Worm (Caenorhabditis elegans) whole organism, L4 larva: ENCODE results near the gene B0244.7.

ENCODE experiments used
- D1046.2 ChIP-seq: fragments of 200-800 bp; sonication (Bioruptor generic); IDR thresholded peaks from 2 replicates; pipeline ENCODE4 v1.3.6; 2022; ENCODE audit warnings: missing genetic modification characterization, missing compliant biosample characterization
- F26F4.8 ChIP-seq: fragments of 200-800 bp; sonication (Bioruptor generic); conservative IDR thresholded peaks from 2 replicates; pipeline ENCODE4 v1.3.6; 2022; ENCODE audit warnings: missing genetic modification characterization, missing compliant biosample characterization
- F49E8.2 ChIP-seq: sonication (generic microtip); optimal IDR thresholded peaks from 2 replicates; lab custom pipeline; 2016; ENCODE audit warnings: missing compliant biosample characterization, mild to moderate bottlenecking, missing genetic modification characterization, borderline replicate concordance
- T20F7.1 ChIP-seq: fragments of 200-800 bp; sonication (Bioruptor generic); optimal IDR thresholded peaks from 2 replicates; lab custom pipeline; 2018; ENCODE audit warnings: mild to moderate bottlenecking, missing genetic modification characterization, missing compliant biosample characterization
- T26A8.4 ChIP-seq: fragments of 200-800 bp; sonication (Bioruptor generic); IDR thresholded peaks from 2 replicates; pipeline ENCODE4 v1.3.6; 2022; ENCODE audit warnings: missing genetic modification characterization, missing compliant biosample characterization
- Y5F2A.4 ChIP-seq: fragments of 200-800 bp; sonication (Bioruptor generic); optimal IDR thresholded peaks from 2 replicates; lab custom pipeline; 2018; ENCODE audit warnings: mild to moderate bottlenecking, missing genetic modification characterization, missing compliant biosample characterization
- ZK337.2 ChIP-seq: fragments of 200-800 bp; sonication (Bioruptor generic); IDR thresholded peaks from 2 replicates; pipeline ENCODE4 v1.3.6; 2022; ENCODE audit warnings: missing genetic modification reagents, missing genetic modification characterization, missing compliant biosample characterization
- ama-1 ChIP-seq: fragments of 150-350 bp; optimal IDR thresholded peaks from 2 replicates; lab custom pipeline; 2014; ENCODE audit warnings: inconsistent platforms, mixed read lengths
- arid-1 ChIP-seq: fragments of 200-800 bp; sonication (Bioruptor generic); conservative IDR thresholded peaks from 2 replicates; pipeline ENCODE4 v1.3.6; 2022; ENCODE audit warnings: missing genetic modification reagents, missing genetic modification characterization, missing compliant biosample characterization
- attf-4 ChIP-seq: sonication (generic microtip); optimal IDR thresholded peaks from 3 replicates; lab custom pipeline; 2017; ENCODE audit warnings: missing biosample characterization, missing genetic modification characterization
- ceh-20 ChIP-seq: fragments of 200-800 bp; sonication (Bioruptor generic); IDR thresholded peaks from 2 replicates; pipeline ENCODE4 v1.3.6; 2022; ENCODE audit warnings: missing genetic modification reagents, missing genetic modification characterization, missing compliant biosample characterization
- ceh-28 ChIP-seq: fragments of 150-350 bp; optimal IDR thresholded peaks from 2 replicates; lab custom pipeline; 2014; ENCODE audit warnings: missing biosample characterization, missing genetic modification reagents, missing genetic modification characterization
- ces-1 ChIP-seq: fragments of 150-350 bp; sonication (generic microtip); optimal IDR thresholded peaks from 4 replicates; lab custom pipeline; 2014; ENCODE audit warnings: missing biosample characterization, missing genetic modification reagents, missing genetic modification characterization
- cey-2 ChIP-seq: sonication (generic microtip); optimal IDR thresholded peaks from 3 replicates; lab custom pipeline; 2017; ENCODE audit warnings: missing genetic modification characterization, mild to moderate bottlenecking, missing compliant biosample characterization, antibody characterized with exemption, borderline replicate concordance; ENCODE audit not compliant: insufficient read depth
- daf-12 ChIP-seq: fragments of 150-350 bp; optimal IDR thresholded peaks from 2 replicates; lab custom pipeline; 2014; ENCODE audit warnings: missing biosample characterization, missing genetic modification reagents, missing genetic modification characterization
- daf-8 ChIP-seq: fragments of 200-800 bp; sonication (Bioruptor generic); IDR thresholded peaks from 2 replicates; pipeline ENCODE4 v1.3.6; 2022; ENCODE audit warnings: missing genetic modification characterization, missing compliant biosample characterization
- egl-27 ChIP-seq: sonication (generic microtip); optimal IDR thresholded peaks from 3 replicates; lab custom pipeline; 2017; ENCODE audit warnings: missing biosample characterization, missing genetic modification reagents, missing genetic modification characterization
- egl-43 ChIP-seq: fragments of 200-800 bp; sonication (Bioruptor generic); IDR thresholded peaks from 2 replicates; pipeline ENCODE4 v1.3.6; 2022; ENCODE audit warnings: missing genetic modification reagents, missing genetic modification characterization, missing compliant biosample characterization
- hlh-30 ChIP-seq: sonication (generic microtip); optimal IDR thresholded peaks from 2 replicates; lab custom pipeline; 2017; ENCODE audit warnings: antibody characterized with exemption, mild to moderate bottlenecking, missing genetic modification characterization, missing compliant biosample characterization; ENCODE audit not compliant: insufficient read depth
- lim-7 ChIP-seq: fragments of 200-800 bp; sonication (Bioruptor generic); IDR thresholded peaks from 2 replicates; pipeline ENCODE4 v1.3.6; 2022; ENCODE audit warnings: missing genetic modification characterization, missing compliant biosample characterization
- lin-15B ChIP-seq: fragments of 150-350 bp; sonication (generic microtip); optimal IDR thresholded peaks from 3 replicates; lab custom pipeline; 2014; ENCODE audit warnings: missing biosample characterization, missing genetic modification characterization
- lin-29 ChIP-seq: fragments of 200-800 bp; sonication (Bioruptor generic); IDR thresholded peaks from 2 replicates; pipeline ENCODE4 v1.3.6; 2022; ENCODE audit warnings: missing genetic modification reagents, missing genetic modification characterization, missing compliant biosample characterization
- lin-38 ChIP-seq: fragments of 200-800 bp; sonication (Bioruptor generic); IDR thresholded peaks from 2 replicates; pipeline ENCODE4 v1.3.6; 2022; ENCODE audit warnings: missing genetic modification reagents, missing genetic modification characterization, missing compliant biosample characterization
- lsy-2 ChIP-seq, 2 experiments: fragments of 150-350 bp in 1 of 2; sonication (generic microtip) in 1 of 2; optimal IDR thresholded peaks; 2 replicates each; lab custom pipeline; 2014 to 2017; ENCODE audit warnings: missing biosample characterization in 2 of 2, missing genetic modification characterization in 2 of 2
- madf-5 ChIP-seq, 2 experiments: fragments of 200-800 bp; sonication (Bioruptor generic); IDR thresholded peaks; 2 replicates each; pipeline ENCODE4 v1.3.6; 2022; ENCODE audit warnings: missing compliant biosample characterization in 2 of 2, missing genetic modification characterization in 2 of 2
- madf-9 ChIP-seq: fragments of 200-800 bp; sonication (Bioruptor generic); conservative IDR thresholded peaks from 2 replicates; pipeline ENCODE4 v1.3.6; 2022; ENCODE audit warnings: missing genetic modification reagents, missing genetic modification characterization, missing compliant biosample characterization
- mdl-1 ChIP-seq, 2 experiments: fragments of 150-350 bp in 1 of 2; sonication (generic microtip) in 1 of 2; optimal IDR thresholded peaks; 2 replicates each; lab custom pipeline; 2014 to 2017; ENCODE audit warnings: missing biosample characterization in 2 of 2, missing genetic modification characterization in 2 of 2
- mdt-29 ChIP-seq: fragments of 200-800 bp; sonication (Bioruptor generic); IDR thresholded peaks from 2 replicates; pipeline ENCODE4 v1.3.6; 2022; ENCODE audit warnings: missing genetic modification reagents, missing genetic modification characterization, missing compliant biosample characterization
- mep-1 ChIP-seq: fragments of 150-350 bp; sonication (generic microtip); optimal IDR thresholded peaks from 3 replicates; lab custom pipeline; 2014; ENCODE audit warnings: missing biosample characterization, missing genetic modification characterization
- mxl-3 ChIP-seq: fragments of 200-800 bp; sonication (Bioruptor generic); optimal IDR thresholded peaks from 2 replicates; lab custom pipeline; 2018; ENCODE audit warnings: mild to moderate bottlenecking, missing genetic modification characterization, missing compliant biosample characterization
- nhr-102 ChIP-seq: sonication (generic microtip); optimal IDR thresholded peaks from 2 replicates; lab custom pipeline; 2016; ENCODE audit warnings: mild to moderate bottlenecking, missing genetic modification characterization, moderate library complexity, missing compliant biosample characterization
- nhr-11 ChIP-seq: fragments of 150-350 bp; optimal IDR thresholded peaks from 2 replicates; lab custom pipeline; 2014; ENCODE audit warnings: missing biosample characterization, missing genetic modification characterization
- nhr-111 ChIP-seq: fragments of 200-800 bp; sonication (Bioruptor generic); optimal IDR thresholded peaks from 2 replicates; lab custom pipeline; 2018; ENCODE audit warnings: mild to moderate bottlenecking, missing genetic modification characterization, missing compliant biosample characterization
- nhr-237 ChIP-seq: sonication (generic microtip); optimal IDR thresholded peaks from 2 replicates; lab custom pipeline; 2017; ENCODE audit warnings: missing biosample characterization, missing genetic modification characterization
- nhr-25 ChIP-seq: sonication (generic microtip); optimal IDR thresholded peaks from 2 replicates; lab custom pipeline; 2017; ENCODE audit warnings: missing genetic modification characterization, mild to moderate bottlenecking, missing compliant biosample characterization, antibody characterized with exemption, moderate library complexity, borderline replicate concordance; ENCODE audit not compliant: insufficient read depth
- nhr-28 ChIP-seq: fragments of 150-350 bp; optimal IDR thresholded peaks from 2 replicates; lab custom pipeline; 2014; ENCODE audit warnings: missing biosample characterization, missing genetic modification characterization
- nhr-42 ChIP-seq: fragments of 200-800 bp; sonication (Bioruptor generic); IDR thresholded peaks from 2 replicates; pipeline ENCODE4 v1.3.6; 2022; ENCODE audit warnings: missing genetic modification characterization, missing compliant biosample characterization
- nhr-6 ChIP-seq: fragments of 150-350 bp; optimal IDR thresholded peaks from 2 replicates; lab custom pipeline; 2014; ENCODE audit warnings: missing biosample characterization, missing genetic modification characterization
- nhr-76 ChIP-seq: fragments of 150-350 bp; optimal IDR thresholded peaks from 2 replicates; lab custom pipeline; 2014; ENCODE audit warnings: missing biosample characterization, missing genetic modification characterization
- pha-4 ChIP-seq, 2 experiments: fragments of 150-350 bp in 1 of 2; fragments of 200-800 bp in 1 of 2; sonication (Bioruptor generic) in 1 of 2; IDR thresholded peaks in 1 of 2; optimal IDR thresholded peaks in 1 of 2; 2 replicates each; pipeline versions ENCODE4 v1.3.6 to Lab custom; 2014 to 2022; ENCODE audit warnings: missing genetic modification characterization in 2 of 2, missing genetic modification reagents in 2 of 2, missing biosample characterization in 1 of 2, missing compliant biosample characterization in 1 of 2
- rbr-2 ChIP-seq: sonication (generic microtip); optimal IDR thresholded peaks from 2 replicates; lab custom pipeline; 2016; ENCODE audit warnings: missing genotype, missing genetic modification characterization, missing compliant biosample characterization
- set-16 ChIP-seq: fragments of 200-800 bp; sonication (Bioruptor generic); IDR thresholded peaks from 2 replicates; pipeline ENCODE4 v1.3.6; 2022; ENCODE audit warnings: missing genetic modification reagents, missing genetic modification characterization, missing compliant biosample characterization
- skn-1 ChIP-seq: fragments of 150-350 bp; optimal IDR thresholded peaks from 2 replicates; lab custom pipeline; 2014; ENCODE audit warnings: missing biosample characterization, missing genetic modification characterization
- snpc-4 ChIP-seq: fragments of 150-350 bp; optimal IDR thresholded peaks from 2 replicates; lab custom pipeline; 2014; ENCODE audit warnings: missing biosample characterization, missing genetic modification characterization
- spr-3 ChIP-seq: fragments of 200-800 bp; sonication (Bioruptor generic); optimal IDR thresholded peaks from 2 replicates; lab custom pipeline; 2018; ENCODE audit warnings: mild to moderate bottlenecking, missing genetic modification characterization, missing compliant biosample characterization
- tag-97 ChIP-seq: fragments of 200-800 bp; sonication (Bioruptor generic); IDR thresholded peaks from 2 replicates; pipeline ENCODE4 v1.3.6; 2022; ENCODE audit warnings: missing genetic modification characterization, missing compliant biosample characterization
- unc-62 ChIP-seq, 3 experiments: fragments of 150-350 bp in 1 of 3; sonication (generic microtip); optimal IDR thresholded peaks in 2 of 3; peaks in 1 of 3; 1 replicate in 1 of 3; 2 replicates in 2 of 3; lab custom pipeline; 2014 to 2017; ENCODE audit warnings: missing biosample characterization in 3 of 3, missing genetic modification characterization in 3 of 3, missing genetic modification reagents in 3 of 3, missing genotype in 1 of 3
- zag-1 ChIP-seq: fragments of 150-350 bp; optimal IDR thresholded peaks from 2 replicates; lab custom pipeline; 2014; ENCODE audit warnings: missing biosample characterization, missing genetic modification characterization
- zfp-2 ChIP-seq: sonication (generic microtip); optimal IDR thresholded peaks from 2 replicates; lab custom pipeline; 2016; ENCODE audit warnings: mild to moderate bottlenecking, missing genetic modification characterization, missing compliant biosample characterization
- ztf-11 ChIP-seq: fragments of 150-350 bp; optimal IDR thresholded peaks from 2 replicates; lab custom pipeline; 2014; ENCODE audit warnings: missing biosample characterization, missing genetic modification characterization

B0244.7 gene

ce11 chrIII:5758519-5759099 is 27.3 kb downstream of the B0244.7 start:
- no peak for TF ChIP-seq ces-1 (GFP tag; lab: Kevin White, UChicago)
- TF ChIP-seq mxl-3 = no peak
- no peak for TF ChIP-seq nhr-111 (GFP tag; lab: Kevin White, UChicago)
- no peak for TF ChIP-seq ztf-11 (tag; lab: Kevin White, UChicago)
- TF ChIP-seq nhr-237 (tag; lab: Kevin White, UChicago) = no peak
- TF ChIP-seq lsy-2 (tag; optimal IDR thresholded peaks at IDR 0.05; lab: Kevin White, UChicago) = peak; percentile 58 to 66
- TF ChIP-seq set-16 (GFP tag; lab: Robert Waterston, UW) = no peak
- no peak for TF ChIP-seq lim-7 (GFP tag; lab: Robert Waterston, UW)
- TF ChIP-seq madf-5 (GFP tag; IDR thresholded peaks at IDR 0.05; lab: Robert Waterston, UW) = no peak
- TF ChIP-seq nhr-28 (tag; lab: Kevin White, UChicago) = no peak
- no peak for TF ChIP-seq ZK337.2 (GFP tag; lab: Robert Waterston, UW)
- no peak for TF ChIP-seq ceh-28 (tag; lab: Kevin White, UChicago)
- no peak for TF ChIP-seq D1046.2 (GFP tag; lab: Robert Waterston, UW)
- no peak for TF ChIP-seq nhr-25 (tag; lab: Kevin White, UChicago)
- no peak for TF ChIP-seq mdt-29
- no peak for TF ChIP-seq nhr-76 (tag; lab: Kevin White, UChicago)
- peak; percentile 59 for TF ChIP-seq mep-1
- TF ChIP-seq egl-27 = no peak
- TF ChIP-seq daf-12 (tag; lab: Kevin White, UChicago) = no peak
- TF ChIP-seq F49E8.2 (tag; lab: Kevin White, UChicago) = no peak
- TF ChIP-seq Y5F2A.4 (GFP tag; lab: Kevin White, UChicago) = no peak
- no peak for TF ChIP-seq tag-97 (GFP tag; lab: Robert Waterston, UW)
- no peak for TF ChIP-seq zag-1 (tag; lab: Kevin White, UChicago)
- TF ChIP-seq T26A8.4 (GFP tag; lab: Robert Waterston, UW) = no peak
- no peak for TF ChIP-seq snpc-4 (tag; lab: Kevin White, UChicago)
- no peak for TF ChIP-seq attf-4 (tag; lab: Kevin White, UChicago)
- no peak for TF ChIP-seq spr-3
- TF ChIP-seq mdl-1 (tag; optimal IDR thresholded peaks at IDR 0.05; lab: Kevin White, UChicago) = no peak
- TF ChIP-seq rbr-2 (tag; lab: Kevin White, UChicago) = peak; percentile 61
- peak; percentile 58 for TF ChIP-seq nhr-11 (tag; lab: Kevin White, UChicago)
- no peak for TF ChIP-seq madf-9 (GFP tag; lab: Robert Waterston, UW)
- TF ChIP-seq hlh-30 (tag; lab: Kevin White, UChicago) = peak; percentile 63
- TF ChIP-seq nhr-42 (GFP tag; lab: Robert Waterston, UW) = no peak
- no peak for TF ChIP-seq daf-8
- TF ChIP-seq lin-15B (tag; lab: Kevin White, UChicago) = no peak
- TF ChIP-seq lin-29 (GFP tag; lab: Robert Waterston, UW) = no peak
- no peak for TF ChIP-seq cey-2 (tag; lab: Kevin White, UChicago)
- no peak for TF ChIP-seq arid-1
- peak; percentile 70; the same call in 1 of the 2 replicates for TF ChIP-seq ceh-20
- TF ChIP-seq nhr-102 (tag; lab: Kevin White, UChicago) = no peak
- no peak for TF ChIP-seq nhr-6 (tag; lab: Kevin White, UChicago)
- TF ChIP-seq F26F4.8 = no peak
- TF ChIP-seq ama-1 = no peak
- no peak for TF ChIP-seq zfp-2 (tag; lab: Kevin White, UChicago)
- TF ChIP-seq egl-43 (GFP tag; lab: Robert Waterston, UW) = 0 out of 2 replicates have a peak, but pooled peaks have one; percentile 29
- TF ChIP-seq lin-38 (GFP tag; lab: Robert Waterston, UW) = no peak
- no peak for TF ChIP-seq skn-1
- TF ChIP-seq T20F7.1 (GFP tag; lab: Kevin White, UChicago) = no peak
- peak in 1 of 2 experiments; percentile 99 for TF ChIP-seq unc-62 (GFP tag; optimal IDR thresholded peaks at IDR 0.05 in 1 of 2; lab: Kevin White, UChicago)
- no peak for TF ChIP-seq unc-62 (tag; optimal IDR thresholded peaks at IDR 0.05; lab: Kevin White, UChicago)
- TF ChIP-seq pha-4 (GFP tag; IDR thresholded peaks at IDR 0.05; lab: Robert Waterston, UW) = no peak
- no peak for TF ChIP-seq pha-4 (tag; optimal IDR thresholded peaks at IDR 0.05; lab: Kevin White, UChicago)
